Fruit fly (Drosophila melanogaster): Measurements from ENCODE around the gene Glt.

- TF ChIP-seq Sin3A (optimal IDR thresholded peaks at IDR 0.05) (no peak), h (optimal IDR thresholded peaks at IDR 0.05) (no peak), insv (optimal IDR thresholded peaks at IDR 0.05) (no peak)
Measured at dm6 chr2L:8721028-8721427, 48.5 kb downstream of the Glt start.

Measured in Kc167 (cell line).